Fruit fly (Drosophila melanogaster): ENCODE results near the gene CG12093.

The CG12093 gene

DNA sequence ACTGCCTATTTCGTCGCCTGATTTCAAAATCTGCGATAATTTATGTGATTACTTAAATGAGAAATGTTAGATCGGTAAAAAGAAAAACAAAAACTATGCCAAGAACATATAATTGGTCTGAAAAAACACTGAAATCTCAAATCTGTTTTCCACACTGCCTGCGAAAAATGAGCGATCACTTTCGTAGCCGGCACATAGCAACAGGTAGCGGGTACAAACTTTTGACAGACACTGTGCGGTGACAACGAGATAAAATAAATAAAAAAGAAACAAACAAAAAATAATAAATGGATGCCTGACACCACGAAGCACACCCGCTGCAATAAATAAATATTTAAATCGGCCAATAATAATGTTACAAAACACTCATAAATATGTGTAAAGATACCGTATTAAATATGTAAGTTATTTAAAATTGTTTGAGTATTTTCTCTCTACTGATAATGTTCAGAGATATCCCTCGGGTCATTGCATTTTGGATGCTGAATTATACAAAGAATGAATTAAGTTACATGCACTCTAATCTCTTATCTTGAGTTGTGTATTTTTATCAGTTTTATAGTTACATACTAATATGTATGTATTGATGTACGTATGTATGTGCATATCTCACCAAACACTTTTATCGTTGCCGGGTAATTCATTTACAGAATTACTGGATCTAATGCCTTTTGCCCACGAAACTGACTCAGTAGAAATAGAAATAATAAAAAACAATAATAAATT, 8.6 kb downstream of the CG12093 start (continued):
- TF ChIP-seq CG11902 (GFP tag; optimal IDR thresholded peaks at IDR 0.05) = no peak
- peak; percentile 20 for TF ChIP-seq OdsH (GFP tag; optimal IDR thresholded peaks at IDR 0.05)
- peak; percentile 39 for TF ChIP-seq vri (GFP tag; optimal IDR thresholded peaks at IDR 0.05)
- no peak for TF ChIP-seq CG7368 (GFP tag; optimal IDR thresholded peaks at IDR 0.05)
- TF ChIP-seq CG3032 (tag; optimal IDR thresholded peaks at IDR 0.05) = peak; percentile 16
- TF ChIP-seq CG8319 (GFP tag; optimal IDR thresholded peaks at IDR 0.05) = no peak
- TF ChIP-seq Smox (GFP tag; optimal IDR thresholded peaks at IDR 0.05) = no peak
- TF ChIP-seq cyc (GFP tag; optimal IDR thresholded peaks at IDR 0.05) = peak; percentile 52
- TF ChIP-seq Eip93F (GFP tag; optimal IDR thresholded peaks at IDR 0.05) = no peak
- TF ChIP-seq Hr38 (GFP tag; optimal IDR thresholded peaks at IDR 0.05) = no peak
- TF ChIP-seq fd59A (GFP tag; optimal IDR thresholded peaks at IDR 0.05) = no peak
- no peak for TF ChIP-seq Gug (GFP tag; IDR thresholded peaks at IDR 0.05)
- TF ChIP-seq achi (GFP tag; optimal IDR thresholded peaks at IDR 0.05) = peak; percentile 17
- peak; percentile 67 for TF ChIP-seq Eip78C (GFP tag)
- TF ChIP-seq eg (GFP tag; IDR thresholded peaks at IDR 0.05) = peak; percentile 54
- peak; percentile 80 for TF ChIP-seq svp (GFP tag)
- no peak for TF ChIP-seq CG8632 (GFP tag; optimal IDR thresholded peaks at IDR 0.05)
- no peak for TF ChIP-seq CG11294 (GFP tag; IDR thresholded peaks at IDR 0.05)
- TF ChIP-seq Eip75B (GFP tag; optimal IDR thresholded peaks at IDR 0.05) = no peak
- no peak for TF ChIP-seq salr (GFP tag; optimal IDR thresholded peaks at IDR 0.05)
- TF ChIP-seq net (GFP tag; optimal IDR thresholded peaks at IDR 0.05) = no peak
- no peak for TF ChIP-seq spab (GFP tag; optimal IDR thresholded peaks at IDR 0.05)
- peak; percentile 43 for TF ChIP-seq Sox102F (GFP tag; optimal IDR thresholded peaks at IDR 0.05)
- peak; percentile 38; the same call in 1 of the 3 replicates for TF ChIP-seq CG6163 (GFP tag; IDR thresholded peaks at IDR 0.05)
- peak; percentile 22 for TF ChIP-seq CG10631 (GFP tag; optimal IDR thresholded peaks at IDR 0.05)
- no peak for TF ChIP-seq CG6854 (GFP tag; optimal IDR thresholded peaks at IDR 0.05)
- TF ChIP-seq Sox15 (GFP tag; optimal IDR thresholded peaks at IDR 0.05) = no peak

DNA sequence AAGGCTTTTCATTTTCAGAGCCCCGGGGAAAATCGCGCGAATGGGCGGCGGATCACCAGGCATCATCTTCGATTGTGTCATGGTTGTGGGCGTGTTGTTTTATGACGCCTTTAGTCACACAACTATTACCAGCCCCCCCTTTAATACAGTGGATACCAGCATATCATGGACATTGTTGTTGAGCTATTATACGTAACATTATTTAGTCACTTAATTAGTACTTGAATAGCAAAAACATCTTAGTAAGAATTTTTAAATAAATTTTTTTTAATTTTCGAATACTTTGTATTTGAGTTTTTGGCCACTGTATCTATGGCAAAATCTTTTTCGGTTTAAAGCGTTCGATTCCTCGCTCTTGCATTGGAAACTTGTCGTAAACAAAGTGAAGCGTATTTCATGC, 10.0 kb downstream of the CG12093 start:
- TF ChIP-seq CG15336 (GFP tag; IDR thresholded peaks at IDR 0.05) (peak; percentile 29; the same call in 1 of the 2 replicates), CG8119 (GFP tag; IDR thresholded peaks at IDR 0.05) (0 out of 3 replicates have a peak, but pooled peaks have one; percentile 18), Hr4 (GFP tag; optimal IDR thresholded peaks at IDR 0.05) (peak; percentile 47), eg (GFP tag; IDR thresholded peaks at IDR 0.05) (peak; percentile 14; the same call in 1 of the 3 replicates), CG32006 (GFP tag; optimal IDR thresholded peaks at IDR 0.05) (peak; percentile 25), fkh (GFP tag; optimal IDR thresholded peaks at IDR 0.05) (no peak), Eip78C (GFP tag) (no peak), Hr38 (GFP tag; optimal IDR thresholded peaks at IDR 0.05) (no peak)

DNA sequence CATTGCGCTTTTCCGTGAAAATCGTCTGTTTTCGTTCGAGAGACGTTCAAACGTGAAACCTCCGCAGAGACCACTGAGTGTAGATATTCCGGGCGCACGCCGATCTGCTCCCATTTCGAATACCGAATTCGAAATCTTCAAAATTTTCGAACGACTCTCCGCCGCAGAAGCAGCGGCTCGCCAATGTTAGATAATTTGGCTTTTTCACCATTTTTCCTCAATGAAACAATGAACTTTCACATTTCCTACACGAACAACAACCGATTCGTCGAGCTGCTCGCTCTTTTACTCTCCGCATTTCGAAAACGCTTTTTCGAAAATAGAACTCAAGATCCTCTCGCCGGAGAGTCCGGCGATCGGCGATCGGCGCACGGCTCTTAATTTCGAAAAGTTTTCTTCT, 11.7 kb downstream of the CG12093 start:
- TF ChIP-seq CG8632 (GFP tag; optimal IDR thresholded peaks at IDR 0.05) = no peak
- no peak for TF ChIP-seq CG9139 (GFP tag; optimal IDR thresholded peaks at IDR 0.05)
- no peak for TF ChIP-seq Eip75B (GFP tag; optimal IDR thresholded peaks at IDR 0.05)
- TF ChIP-seq dac (GFP tag; optimal IDR thresholded peaks at IDR 0.05) = no peak
- TF ChIP-seq net (GFP tag; optimal IDR thresholded peaks at IDR 0.05) = no peak
- TF ChIP-seq CG11294 (GFP tag; IDR thresholded peaks at IDR 0.05) = no peak
- no peak for TF ChIP-seq CG6792 (GFP tag; optimal IDR thresholded peaks at IDR 0.05)
- no peak for TF ChIP-seq CG34406 (GFP tag; optimal IDR thresholded peaks at IDR 0.05)

dm6 chr3L:2748359-2748758, 25.4 kb downstream of the CG12093 start:
- TF ChIP-seq CG7368 (GFP tag; optimal IDR thresholded peaks at IDR 0.05) (no peak), Blimp-1 (GFP tag; optimal IDR thresholded peaks at IDR 0.05) (no peak), CG11902 (GFP tag; optimal IDR thresholded peaks at IDR 0.05) (no peak), fkh (GFP tag; optimal IDR thresholded peaks at IDR 0.05) (peak; percentile 25), CG32006 (GFP tag; optimal IDR thresholded peaks at IDR 0.05) (no peak)
